Fruit fly (Drosophila melanogaster): ENCODE results near the gene CG15756.

CG15756 gene

DNA sequence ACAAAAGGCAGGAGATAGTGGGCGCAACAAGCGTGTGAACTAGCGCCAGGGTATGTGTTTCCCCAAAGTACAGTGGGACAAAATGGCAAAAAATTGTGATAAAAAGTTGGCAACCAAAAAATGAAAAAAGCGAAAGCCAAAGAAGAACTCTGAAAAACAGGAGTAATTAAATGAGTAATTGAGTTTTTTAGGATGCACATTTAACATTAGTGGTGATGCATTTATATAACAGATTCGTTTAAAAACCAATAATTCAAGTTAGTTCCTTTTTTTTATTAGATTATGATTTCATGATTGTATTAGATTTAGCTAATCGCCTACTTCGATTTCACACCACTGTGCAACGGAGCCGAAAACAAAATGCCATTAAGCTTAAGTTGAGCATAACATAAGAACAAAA, 38.2 kb downstream of the CG15756 start (continued):
- TF ChIP-seq CG4424 (GFP tag; optimal IDR thresholded peaks at IDR 0.05) (peak; percentile 59), CG3847 (GFP tag; IDR thresholded peaks at IDR 0.05) (peak; percentile 32; the same call in 1 of the 2 replicates), CG10462 (GFP tag; optimal IDR thresholded peaks at IDR 0.05) (no peak), eyg (GFP tag; optimal IDR thresholded peaks at IDR 0.05) (no peak), kay (GFP tag; optimal IDR thresholded peaks at IDR 0.05) (no peak), CG14710 (tag; optimal IDR thresholded peaks at IDR 0.05) (peak; percentile 58), Vsx1 (GFP tag; optimal IDR thresholded peaks at IDR 0.05) (peak; percentile 45), CG9215 (GFP tag; IDR thresholded peaks at IDR 0.05) (peak; percentile 24; the same call in 1 of the 2 replicates), stc (GFP tag; IDR thresholded peaks at IDR 0.05) (0 out of 2 replicates have a peak, but pooled peaks have one; percentile 31), slou (GFP tag; optimal IDR thresholded peaks at IDR 0.05) (no peak), Dip2 (GFP tag; IDR thresholded peaks at IDR 0.05) (no peak), CG10147 (GFP tag; optimal IDR thresholded peaks at IDR 0.05) (peak; percentile 43), Xbp1 (GFP tag; optimal IDR thresholded peaks at IDR 0.05) (peak; percentile 60), hth (optimal IDR thresholded peaks at IDR 0.05) (no peak), Atf-2 (GFP tag; optimal IDR thresholded peaks at IDR 0.05) (peak; percentile 54), Hr39 (optimal IDR thresholded peaks at IDR 0.05) (no peak), CG11560 (tag; IDR thresholded peaks at IDR 0.05) (no peak), ham (GFP tag; IDR thresholded peaks at IDR 0.05) (no peak), CG4404 (GFP tag; IDR thresholded peaks at IDR 0.05) (no peak), CG2116 (GFP tag; optimal IDR thresholded peaks at IDR 0.05) (no peak), tll (GFP tag; optimal IDR thresholded peaks at IDR 0.05) (no peak), CG14050 (GFP tag; IDR thresholded peaks at IDR 0.05) (no peak), Asciz (GFP tag; optimal IDR thresholded peaks at IDR 0.05) (peak; percentile 38), CG2875 (GFP tag; optimal IDR thresholded peaks at IDR 0.05) (peak; percentile 54), Ets65A (GFP tag) (peak; percentile 89), Dll (GFP tag; IDR thresholded peaks at IDR 0.05; ENCODE audit: partially characterized antibody) (no peak), HLH4C (GFP tag; IDR thresholded peaks at IDR 0.05; ENCODE audit: partially characterized antibody) (no peak), Scr (GFP tag; IDR thresholded peaks at IDR 0.05; ENCODE audit: partially characterized antibody) (no peak), CG3407 (GFP tag; optimal IDR thresholded peaks at IDR 0.05) (peak; percentile 5), sc (optimal IDR thresholded peaks at IDR 0.05) (no peak), sc (GFP tag; optimal IDR thresholded peaks at IDR 0.05) (peak; percentile 32), gfzf (GFP tag; optimal IDR thresholded peaks at IDR 0.05) (no peak), HHEX (GFP tag; optimal IDR thresholded peaks at IDR 0.05) (peak; percentile 71), esg (GFP tag; conservative IDR thresholded peaks at IDR 0.05) (peak; percentile 51), mam (GFP tag; optimal IDR thresholded peaks at IDR 0.05) (peak; percentile 57), Aef1 (GFP tag; IDR thresholded peaks at IDR 0.05) (peak; percentile 20; the same call in 1 of the 3 replicates), CG18764 (GFP tag; optimal IDR thresholded peaks at IDR 0.05) (no peak), sens-2 (GFP tag; IDR thresholded peaks at IDR 0.05) (no peak), CG11696 (GFP tag; IDR thresholded peaks at IDR 0.05) (0 out of 2 replicates have a peak, but pooled peaks have one; percentile 12), CG12744 (GFP tag; optimal IDR thresholded peaks at IDR 0.05) (no peak), ftz-f1 (GFP tag; optimal IDR thresholded peaks at IDR 0.05) (no peak), Antp (GFP tag; optimal IDR thresholded peaks at IDR 0.05) (peak; percentile 35), fru (optimal IDR thresholded peaks at IDR 0.05) (no peak), crol (GFP tag; IDR thresholded peaks at IDR 0.05) (no peak), Gsc (GFP tag; IDR thresholded peaks at IDR 0.05) (no peak), HLH54F (GFP tag; optimal IDR thresholded peaks at IDR 0.05) (peak; percentile 28), BEAF-32 (GFP tag; optimal IDR thresholded peaks at IDR 0.05) (no peak), br (optimal IDR thresholded peaks at IDR 0.05) (no peak), Lhr (GFP tag; optimal IDR thresholded peaks at IDR 0.05) (no peak), CG15479 (GFP tag; optimal IDR thresholded peaks at IDR 0.05) (no peak), CG2120 (GFP tag; optimal IDR thresholded peaks at IDR 0.05) (peak; percentile 64), mirr (GFP tag; optimal IDR thresholded peaks at IDR 0.05) (no peak), Hmr (GFP tag; optimal IDR thresholded peaks at IDR 0.05) (peak; percentile 49)
